Fruit fly (Drosophila melanogaster) whole organism, adult: Measurements from ENCODE around the gene Axn.

Experiments used
- CG11617 ChIP-seq: fragments of 200-800 bp; sonication (Bioruptor generic); optimal IDR thresholded peaks from 2 replicates; lab custom pipeline; 2017; ENCODE audit warnings: mild to moderate bottlenecking, missing biosample characterization, missing genetic modification reagents, missing genetic modification characterization
- CG1620 ChIP-seq: fragments of 200-800 bp; sonication (Bioruptor generic); optimal IDR thresholded peaks from 2 replicates; lab custom pipeline; 2016; ENCODE audit warnings: missing biosample characterization, missing genetic modification characterization
- CG33017 ChIP-seq: fragments of 200-800 bp; sonication (Bioruptor generic); optimal IDR thresholded peaks from 2 replicates; lab custom pipeline; 2018; ENCODE audit warnings: missing biosample characterization, mild to moderate bottlenecking, missing genetic modification characterization, moderate library complexity
- Clk ChIP-seq: fragments of 200-800 bp; sonication (Bioruptor generic); optimal IDR thresholded peaks from 2 replicates; lab custom pipeline; 2017; ENCODE audit warnings: missing biosample characterization, missing genetic modification characterization
- Crg-1 ChIP-seq: fragments of 200-800 bp; sonication (Bioruptor generic); optimal IDR thresholded peaks from 2 replicates; lab custom pipeline; 2016; ENCODE audit warnings: missing biosample characterization, missing genetic modification characterization
- Hr96 ChIP-seq: fragments of 200-800 bp; sonication (Bioruptor generic); optimal IDR thresholded peaks from 2 replicates; lab custom pipeline; 2016; ENCODE audit warnings: missing biosample characterization, missing genetic modification characterization
- cnc ChIP-seq, 2 experiments: fragments of >200 bp; optimal IDR thresholded peaks; 2 replicates each; lab custom pipeline; 2017
- kay ChIP-seq: fragments of 200-800 bp; sonication (Bioruptor generic); peaks from one replicate; lab custom pipeline; 2016; ENCODE audit warnings: missing biosample characterization, missing genetic modification characterization, borderline replicate concordance
- ovo ChIP-seq: fragments of 200-800 bp; sonication (Bioruptor generic); optimal IDR thresholded peaks from 2 replicates; lab custom pipeline; 2016; ENCODE audit warnings: missing biosample characterization, missing genetic modification characterization
- pad ChIP-seq: fragments of 200-800 bp; sonication (Bioruptor generic); optimal IDR thresholded peaks from 3 replicates; lab custom pipeline; 2017; ENCODE audit warnings: missing biosample characterization, missing genetic modification characterization, mild to moderate bottlenecking, moderate library complexity, missing genetic modification reagents
- tj ChIP-seq: fragments of 200-800 bp; sonication (Bioruptor generic); optimal IDR thresholded peaks from 3 replicates; lab custom pipeline; 2017; ENCODE audit warnings: missing biosample characterization, mild to moderate bottlenecking, missing genetic modification characterization, moderate library complexity
- toe ChIP-seq: fragments of 200-800 bp; sonication (Bioruptor generic); optimal IDR thresholded peaks from 2 replicates; lab custom pipeline; 2016; ENCODE audit warnings: missing biosample characterization, missing genetic modification characterization

DNA sequence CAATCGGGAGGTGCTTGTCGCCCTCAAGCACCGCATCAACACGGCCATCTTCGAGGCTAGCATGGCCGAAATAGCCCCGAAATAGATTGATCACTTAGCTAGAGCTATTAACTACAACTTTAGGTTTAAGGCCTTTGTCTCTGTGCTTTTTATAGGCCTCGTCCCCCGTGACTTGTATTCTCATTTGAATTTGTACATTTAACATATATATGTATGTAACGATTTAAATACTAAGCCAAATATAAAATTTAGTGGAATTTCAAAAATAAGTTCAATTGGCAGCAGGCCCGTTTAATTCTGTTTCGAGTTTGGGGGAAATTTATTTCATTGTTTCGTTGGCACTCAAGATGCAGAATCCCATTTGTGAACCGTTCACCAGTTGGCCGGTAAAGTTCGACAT lies 23.1 kb upstream of the Axn start, which contains the start of gene CG34298:
- TF ChIP-seq pad (no peak), Clk (no peak), CG1620 (GFP tag; lab: Kevin White, UChicago) (no peak), toe (no peak), Crg-1 (GFP tag; lab: Kevin White, UChicago) (no peak), ovo (GFP tag; lab: Kevin White, UChicago) (no peak), tj (GFP tag; lab: Kevin White, UChicago) (no peak), cnc (optimal IDR thresholded peaks at IDR 0.05; lab: Kevin White, UChicago) (no peak), CG33017 (tag; lab: Kevin White, UChicago) (no peak), CG11617 (GFP tag; lab: Kevin White, UChicago) (no peak), Hr96 (no peak), kay (GFP tag; lab: Kevin White, UChicago) (no peak)
